Fruit fly (Drosophila melanogaster) S2 (cell line): ENCODE measurements around the gene CG31957.

Source experiments
- CG8478 ChIP-seq: fragments of >200 bp; optimal IDR thresholded peaks from 2 replicates; lab custom pipeline; 2018
- CTCF ChIP-seq, 2 experiments: fragments of >200 bp; optimal IDR thresholded peaks; 2 replicates each; lab custom pipeline; 2018

DNA sequence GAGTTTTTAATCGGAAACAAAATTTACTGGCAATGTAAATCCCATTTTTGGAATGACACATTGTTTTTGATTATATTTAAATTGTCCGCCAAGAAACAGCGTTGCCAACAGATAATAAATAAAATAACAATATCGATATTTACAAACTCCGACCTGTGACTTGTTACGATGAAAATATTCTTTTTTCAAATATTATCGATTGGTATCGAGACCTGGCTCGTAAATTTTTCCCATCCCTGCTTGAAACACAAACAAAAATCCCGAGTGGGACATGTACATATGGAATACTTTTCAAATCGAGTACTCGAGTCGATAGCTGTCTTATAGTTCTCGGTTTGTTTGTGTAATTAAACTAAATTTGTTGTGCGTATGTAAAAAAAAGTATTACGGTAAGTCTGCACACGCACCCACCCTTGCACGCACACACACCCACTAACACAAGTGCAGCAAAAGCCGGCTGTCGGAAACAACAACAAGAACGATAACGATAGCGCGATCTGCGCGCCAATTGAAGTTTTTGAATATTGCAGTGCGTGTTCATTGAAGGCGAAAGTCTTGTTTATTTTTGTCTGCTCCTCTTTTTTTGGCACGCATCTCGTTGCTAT lies 9.7 kb downstream of the CG31957 start, which contains the start of gene TTLL4B:
- TF ChIP-seq CG8478 (lab: Kevin White, UChicago) (no peak), CTCF (optimal IDR thresholded peaks at IDR 0.05; lab: Kevin White, UChicago) (no peak)
